Fruit fly (Drosophila melanogaster) whole organism, adult: ENCODE data around the gene hkb.

Experiments
- CG11617 ChIP-seq: fragments of 200-800 bp; sonication (Bioruptor generic); optimal IDR thresholded peaks from 2 replicates; lab custom pipeline; 2017; ENCODE audit warnings: mild to moderate bottlenecking, missing biosample characterization, missing genetic modification reagents, missing genetic modification characterization
- CG12768 ChIP-seq: fragments of 200-800 bp; sonication (Bioruptor generic); optimal IDR thresholded peaks from 2 replicates; lab custom pipeline; 2017; ENCODE audit warnings: missing biosample characterization, missing genetic modification characterization, mild to moderate bottlenecking, moderate library complexity, missing genetic modification reagents
- CG14711 ChIP-seq: fragments of 200-800 bp; sonication (Bioruptor generic); optimal IDR thresholded peaks from 2 replicates; lab custom pipeline; 2018; ENCODE audit warnings: missing biosample characterization, mild to moderate bottlenecking, missing genetic modification characterization, moderate library complexity
- CG1620 ChIP-seq: fragments of 200-800 bp; sonication (Bioruptor generic); optimal IDR thresholded peaks from 2 replicates; lab custom pipeline; 2016; ENCODE audit warnings: missing biosample characterization, missing genetic modification characterization
- CG33017 ChIP-seq: fragments of 200-800 bp; sonication (Bioruptor generic); optimal IDR thresholded peaks from 2 replicates; lab custom pipeline; 2018; ENCODE audit warnings: missing biosample characterization, mild to moderate bottlenecking, missing genetic modification characterization, moderate library complexity
- CG5204 ChIP-seq: fragments of 200-800 bp; sonication (Bioruptor generic); optimal IDR thresholded peaks from 2 replicates; lab custom pipeline; 2016; ENCODE audit warnings: missing biosample characterization, missing genetic modification characterization
- CG7045 ChIP-seq: fragments of 200-800 bp; sonication (Bioruptor generic); optimal IDR thresholded peaks from 2 replicates; lab custom pipeline; 2017; ENCODE audit warnings: missing biosample characterization, mild to moderate bottlenecking, missing genetic modification characterization
- CG7101 ChIP-seq: fragments of 200-800 bp; sonication (Bioruptor generic); optimal IDR thresholded peaks from 2 replicates; lab custom pipeline; 2018; ENCODE audit warnings: missing biosample characterization, mild to moderate bottlenecking, missing genetic modification characterization, moderate library complexity
- Clk ChIP-seq: fragments of 200-800 bp; sonication (Bioruptor generic); optimal IDR thresholded peaks from 2 replicates; lab custom pipeline; 2017; ENCODE audit warnings: missing biosample characterization, missing genetic modification characterization
- Crg-1 ChIP-seq: fragments of 200-800 bp; sonication (Bioruptor generic); optimal IDR thresholded peaks from 2 replicates; lab custom pipeline; 2016; ENCODE audit warnings: missing biosample characterization, missing genetic modification characterization
- Hr96 ChIP-seq: fragments of 200-800 bp; sonication (Bioruptor generic); optimal IDR thresholded peaks from 2 replicates; lab custom pipeline; 2016; ENCODE audit warnings: missing biosample characterization, missing genetic modification characterization
- Mnt ChIP-seq: fragments of 200-800 bp; sonication (Bioruptor generic); optimal IDR thresholded peaks from 2 replicates; lab custom pipeline; 2016; ENCODE audit warnings: missing biosample characterization, mild to moderate bottlenecking, missing genetic modification characterization
- bab1 ChIP-seq: fragments of 200-800 bp; sonication (Bioruptor generic); optimal IDR thresholded peaks from 3 replicates; lab custom pipeline; 2019; ENCODE audit warnings: missing biosample characterization, mild to moderate bottlenecking, missing genetic modification characterization, moderate library complexity
- cic ChIP-seq: fragments of 200-800 bp; sonication (Bioruptor generic); optimal IDR thresholded peaks from 2 replicates; lab custom pipeline; 2017; ENCODE audit warnings: missing biosample characterization, mild to moderate bottlenecking, missing genetic modification characterization, moderate library complexity
- cnc ChIP-seq, 2 experiments: fragments of >200 bp; optimal IDR thresholded peaks; 2 replicates each; lab custom pipeline; 2017
- kay ChIP-seq: fragments of 200-800 bp; sonication (Bioruptor generic); peaks from one replicate; lab custom pipeline; 2016; ENCODE audit warnings: missing biosample characterization, missing genetic modification characterization, borderline replicate concordance
- ovo ChIP-seq: fragments of 200-800 bp; sonication (Bioruptor generic); optimal IDR thresholded peaks from 2 replicates; lab custom pipeline; 2016; ENCODE audit warnings: missing biosample characterization, missing genetic modification characterization
- pad ChIP-seq: fragments of 200-800 bp; sonication (Bioruptor generic); optimal IDR thresholded peaks from 3 replicates; lab custom pipeline; 2017; ENCODE audit warnings: missing biosample characterization, missing genetic modification characterization, mild to moderate bottlenecking, moderate library complexity, missing genetic modification reagents
- tj ChIP-seq: fragments of 200-800 bp; sonication (Bioruptor generic); optimal IDR thresholded peaks from 3 replicates; lab custom pipeline; 2017; ENCODE audit warnings: missing biosample characterization, mild to moderate bottlenecking, missing genetic modification characterization, moderate library complexity
- toe ChIP-seq: fragments of 200-800 bp; sonication (Bioruptor generic); optimal IDR thresholded peaks from 2 replicates; lab custom pipeline; 2016; ENCODE audit warnings: missing biosample characterization, missing genetic modification characterization

Gene hkb

dm6 chr3R:4346636-4347035, at the start of gene hkb:
Gene hkb (minus strand): TSS chr3R:4346646.
- TF ChIP-seq tj (GFP tag; lab: Kevin White, UChicago) (no peak), kay (GFP tag; lab: Kevin White, UChicago) (no peak), CG1620 (GFP tag; lab: Kevin White, UChicago) (no peak)

- peak; percentile 49 for TF ChIP-seq ovo (GFP tag; lab: Kevin White, UChicago)
- peak; percentile 53 for TF ChIP-seq tj (GFP tag; lab: Kevin White, UChicago)
- TF ChIP-seq toe (GFP tag; lab: Kevin White, UChicago) = peak; percentile 58
- TF ChIP-seq cic (GFP tag; lab: Kevin White, UChicago) = peak; percentile 78
- peak; percentile 65 for TF ChIP-seq Clk (GFP tag; lab: Kevin White, UChicago)
- peak; percentile 84 for TF ChIP-seq CG14711 (tag; lab: Kevin White, UChicago)
- peak; percentile 90 for TF ChIP-seq CG12768
- TF ChIP-seq CG7101 (tag; lab: Kevin White, UChicago) = peak; percentile 90
- TF ChIP-seq CG33017 (tag; lab: Kevin White, UChicago) = peak; percentile 93
- no peak for TF ChIP-seq CG5204 (GFP tag; lab: Kevin White, UChicago)
- TF ChIP-seq cnc (optimal IDR thresholded peaks at IDR 0.05; lab: Kevin White, UChicago) = no peak
- TF ChIP-seq CG11617 (GFP tag; lab: Kevin White, UChicago) = peak; percentile 83
- peak; percentile 35 for TF ChIP-seq Crg-1 (GFP tag; lab: Kevin White, UChicago)
- TF ChIP-seq Mnt = peak; percentile 77
- peak; percentile 20 for TF ChIP-seq CG1620 (GFP tag; lab: Kevin White, UChicago)
- peak; percentile 98 for TF ChIP-seq kay (GFP tag; lab: Kevin White, UChicago)
- peak; percentile 82 for TF ChIP-seq CG7045 (GFP tag; lab: Kevin White, UChicago)
- TF ChIP-seq Hr96 = peak; percentile 82
- peak; percentile 66 for TF ChIP-seq pad (GFP tag; lab: Kevin White, UChicago)
- TF ChIP-seq bab1 (GFP tag; lab: Kevin White, UChicago) = peak; percentile 94
Observed at dm6 chr3R:4394654-4395581, 48.5 kb upstream of the hkb start.

- peak; percentile 52 for TF ChIP-seq Mnt
- TF ChIP-seq Crg-1 (GFP tag; lab: Kevin White, UChicago) = no peak
- peak; percentile 15 for TF ChIP-seq tj (GFP tag; lab: Kevin White, UChicago)
Observed at dm6 chr3R:4394117-4394516, 47.7 kb upstream of the hkb start, which contains the start of gene CG34112. Gene CG34112 (minus strand): TSS chr3R:4394259.

dm6 chr3R:4390133-4390532, 43.7 kb upstream of the hkb start, which contains the start of gene CG14646:
Gene CG14646 (plus strand): TSS chr3R:4390366.
- peak; percentile 41 for TF ChIP-seq bab1 (GFP tag; lab: Kevin White, UChicago)
- TF ChIP-seq toe (GFP tag; lab: Kevin White, UChicago) = no peak
- peak; percentile 19 for TF ChIP-seq tj (GFP tag; lab: Kevin White, UChicago)

- TF ChIP-seq Clk (GFP tag; lab: Kevin White, UChicago) = no peak
- TF ChIP-seq cnc (optimal IDR thresholded peaks at IDR 0.05; lab: Kevin White, UChicago) = no peak
- TF ChIP-seq bab1 (GFP tag; lab: Kevin White, UChicago) = peak; percentile 37
- TF ChIP-seq CG5204 (GFP tag; lab: Kevin White, UChicago) = no peak
- peak; percentile 21 for TF ChIP-seq CG11617 (GFP tag; lab: Kevin White, UChicago)
- no peak for TF ChIP-seq kay (GFP tag; lab: Kevin White, UChicago)
- TF ChIP-seq pad (GFP tag; lab: Kevin White, UChicago) = peak; percentile 39
- peak; percentile 19 for TF ChIP-seq ovo (GFP tag; lab: Kevin White, UChicago)
- peak; percentile 23 for TF ChIP-seq CG12768
- no peak for TF ChIP-seq CG33017 (tag; lab: Kevin White, UChicago)
- peak; percentile 27 for TF ChIP-seq cic (GFP tag; lab: Kevin White, UChicago)
- peak; percentile 12 for TF ChIP-seq CG7101 (tag; lab: Kevin White, UChicago)
- peak; percentile 8 for TF ChIP-seq CG14711 (tag; lab: Kevin White, UChicago)
- peak; percentile 24 for TF ChIP-seq CG1620 (GFP tag; lab: Kevin White, UChicago)
- peak; percentile 41 for TF ChIP-seq tj (GFP tag; lab: Kevin White, UChicago)
- TF ChIP-seq Crg-1 (GFP tag; lab: Kevin White, UChicago) = no peak
- peak; percentile 39 for TF ChIP-seq CG7045 (GFP tag; lab: Kevin White, UChicago)
- peak; percentile 62 for TF ChIP-seq Mnt
- no peak for TF ChIP-seq Hr96
Observed at dm6 chr3R:4387490-4387889, 41.0 kb upstream of the hkb start, which contains the start of gene tub. Gene tub (plus strand): TSS chr3R:4387742.

dm6 chr3R:4382165-4382564, 35.7 kb upstream of the hkb start:
- TF ChIP-seq Mnt = no peak
- TF ChIP-seq CG12768 = no peak
- TF ChIP-seq kay (GFP tag; lab: Kevin White, UChicago) = no peak
- no peak for TF ChIP-seq CG33017 (tag; lab: Kevin White, UChicago)
- TF ChIP-seq Crg-1 (GFP tag; lab: Kevin White, UChicago) = no peak
- TF ChIP-seq cnc (optimal IDR thresholded peaks at IDR 0.05; lab: Kevin White, UChicago) = no peak
- no peak for TF ChIP-seq CG7045 (GFP tag; lab: Kevin White, UChicago)
- TF ChIP-seq CG7101 (tag; lab: Kevin White, UChicago) = no peak
- no peak for TF ChIP-seq CG11617 (GFP tag; lab: Kevin White, UChicago)
- no peak for TF ChIP-seq CG1620 (GFP tag; lab: Kevin White, UChicago)
- no peak for TF ChIP-seq tj (GFP tag; lab: Kevin White, UChicago)
- TF ChIP-seq pad (GFP tag; lab: Kevin White, UChicago) = no peak
- no peak for TF ChIP-seq CG5204 (GFP tag; lab: Kevin White, UChicago)
